Worm (Caenorhabditis elegans) whole organism, L4/young adult: ENCODE data around the gene Y54F10BM.22.

Experiments
- W03F9.2 ChIP-seq: fragments of 150-350 bp; optimal IDR thresholded peaks from 2 replicates; lab custom pipeline; 2014; ENCODE audit warnings: missing biosample characterization, missing genetic modification characterization
- dao-5 ChIP-seq: sonication (generic microtip); optimal IDR thresholded peaks from 2 replicates; lab custom pipeline; 2016; ENCODE audit warnings: missing genotype, missing genetic modification characterization, moderate library complexity, missing compliant biosample characterization
- him-1 ChIP-seq: sonication (generic microtip); optimal IDR thresholded peaks from 2 replicates; lab custom pipeline; 2016; ENCODE audit warnings: missing genotype, missing genetic modification reagents, missing genetic modification characterization, missing compliant biosample characterization

Y54F10BM.22 gene

DNA sequence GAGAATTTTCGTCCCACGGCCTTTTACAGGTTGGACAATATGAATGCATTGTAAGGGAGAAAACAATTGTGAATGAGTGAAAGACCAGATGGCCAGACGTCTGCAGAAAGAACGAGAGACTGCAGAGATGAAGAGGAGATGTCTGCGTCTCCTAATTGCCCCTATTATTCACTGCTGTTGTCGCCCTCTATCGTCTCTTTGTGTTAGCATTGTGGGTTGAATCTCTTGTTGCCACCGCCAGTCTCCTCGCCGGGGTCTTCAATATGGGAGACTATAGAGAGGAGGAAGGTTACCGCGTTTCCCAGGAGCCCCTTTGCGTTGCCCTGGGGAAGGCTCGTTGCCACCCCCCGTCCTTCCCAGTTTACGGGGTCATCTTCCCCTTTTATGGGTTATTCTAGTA lies 24.2 kb downstream of the Y54F10BM.22 start, which contains the start of gene Y54F10BM.9:
TSS of gene Y54F10BM.9 (minus strand) at position 61 of the 400 bp plus-strand sequence.
- TF ChIP-seq W03F9.2 (tag; lab: Kevin White, UChicago) (no peak), him-1 (no peak), dao-5 (no peak)

DNA sequence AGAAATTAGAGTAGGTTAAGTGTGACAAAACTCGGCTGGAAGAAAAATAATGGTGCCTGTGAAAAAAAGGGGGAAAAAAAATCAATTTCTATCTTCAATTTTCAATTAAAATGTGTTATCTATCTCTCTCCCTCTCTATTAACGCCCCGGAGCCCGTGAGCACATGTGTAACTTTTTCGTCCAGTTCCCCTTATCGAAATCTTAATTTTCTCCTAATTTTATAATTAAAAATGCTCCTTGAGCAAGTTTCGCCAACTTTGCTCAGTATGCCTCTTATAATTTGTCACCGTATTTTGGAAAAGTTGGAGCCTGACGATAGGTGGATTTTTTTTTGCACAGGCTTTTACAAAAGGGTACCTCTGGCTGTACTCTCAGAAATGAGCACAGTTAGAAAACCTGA lies 27.3 kb downstream of the Y54F10BM.22 start, which contains the start of the genes fbxa-1 and Y54F10BM.20:
TSS of gene fbxa-1 (minus strand) at position 101 of the 400 bp plus-strand sequence.
TSS of gene Y54F10BM.20 (plus strand) at position 231 of the 400 bp plus-strand sequence.
- TF ChIP-seq W03F9.2 (tag; lab: Kevin White, UChicago) (no peak), dao-5 (no peak), him-1 (no peak)

DNA sequence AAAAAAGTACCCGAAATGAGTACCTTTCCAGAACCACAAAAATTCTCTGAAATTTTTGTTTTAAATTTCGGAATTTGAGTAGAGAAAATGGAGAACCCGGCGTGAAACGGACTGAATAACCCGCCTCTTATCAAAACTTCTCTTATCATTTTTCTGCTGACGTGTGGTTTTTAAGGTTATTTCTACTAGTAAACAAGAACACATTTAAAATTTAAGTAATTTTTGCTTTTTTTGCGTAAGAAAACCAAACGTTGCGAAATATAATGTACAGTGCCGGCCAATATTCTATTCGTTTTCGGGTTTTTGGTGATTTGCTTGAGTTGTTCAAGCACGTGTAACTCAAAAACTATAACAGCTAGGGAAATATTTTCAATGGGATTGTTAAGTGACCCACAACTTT lies 30.3 kb downstream of the Y54F10BM.22 start:
- TF ChIP-seq him-1 (no peak), dao-5 (no peak), W03F9.2 (tag; lab: Kevin White, UChicago) (no peak)

DNA sequence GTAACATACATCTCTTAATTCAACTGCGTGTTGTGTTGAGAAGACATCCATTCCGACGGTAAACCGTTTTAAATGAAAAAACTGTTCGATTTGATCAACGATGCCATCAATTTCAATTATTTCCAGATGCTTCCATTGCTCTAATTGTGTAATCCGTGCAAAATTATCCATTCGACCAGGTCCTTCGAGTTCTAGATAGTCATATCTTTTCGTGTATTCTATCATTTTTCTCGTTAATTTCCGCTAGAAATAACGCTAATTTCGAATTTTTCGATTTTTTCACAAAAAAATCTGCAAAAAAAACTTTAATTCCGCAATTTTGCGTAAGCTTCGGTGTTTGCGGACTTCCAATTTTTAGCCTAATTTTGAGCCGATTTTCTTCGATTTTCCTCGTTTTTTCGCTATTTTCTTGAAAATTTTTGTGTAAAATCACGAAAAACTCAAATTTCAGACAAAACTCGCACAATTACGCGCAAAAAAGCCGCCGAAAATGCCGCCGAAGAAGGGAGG lies 33.3 kb downstream of the Y54F10BM.22 start, which contains the start of the genes fbxa-66 and iffb-1:
TSS of gene fbxa-66 (minus strand) at position 51 of the 510 bp plus-strand sequence.
TSS of gene iffb-1 (plus strand) at position 452 of the 510 bp plus-strand sequence.
- TF ChIP-seq W03F9.2 (tag; lab: Kevin White, UChicago) = no peak
- TF ChIP-seq him-1 = no peak

DNA sequence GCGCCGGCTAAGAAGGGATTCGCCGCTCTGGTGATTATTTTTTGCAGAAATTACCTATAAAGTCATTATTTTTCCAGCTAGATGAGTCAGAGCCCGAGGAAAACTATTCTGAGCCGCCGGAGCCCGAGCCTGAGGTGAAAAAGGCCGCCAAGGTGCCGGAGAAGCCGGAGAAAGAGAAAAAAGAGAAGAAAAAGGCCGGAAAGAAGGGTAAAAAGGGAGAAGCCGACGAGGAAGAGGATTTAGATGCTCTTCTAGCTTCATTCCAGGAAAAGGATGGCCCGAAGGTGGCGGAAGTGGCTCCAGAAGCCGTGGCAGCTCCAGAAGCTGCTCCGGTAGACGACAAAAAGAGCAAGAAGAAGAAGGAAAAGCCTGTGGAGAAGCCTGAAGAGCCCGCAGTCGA lies 34.0 kb downstream of the Y54F10BM.22 start:
- TF ChIP-seq W03F9.2 (tag; lab: Kevin White, UChicago) (no peak), him-1 (no peak), dao-5 (no peak)

DNA sequence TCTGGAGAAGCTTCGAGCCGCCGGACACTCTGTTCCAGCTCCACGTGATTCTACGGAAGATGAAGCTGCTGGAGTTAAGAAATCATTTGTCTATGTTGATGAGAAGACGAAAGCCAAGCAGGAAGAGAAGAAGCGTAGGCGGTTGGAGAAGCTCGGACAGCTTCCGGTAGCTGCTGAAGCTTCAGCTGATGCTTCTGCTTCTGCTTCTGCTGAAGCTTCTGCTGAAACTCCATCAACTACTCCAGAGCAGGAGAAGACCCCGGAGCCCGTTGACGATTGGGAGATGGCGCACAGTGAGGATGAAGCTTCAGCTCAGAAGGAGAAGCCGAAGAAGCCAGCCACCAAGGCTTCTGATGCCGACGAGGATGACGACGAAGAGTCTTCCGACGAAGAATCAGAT lies 35.7 kb downstream of the Y54F10BM.22 start:
- TF ChIP-seq W03F9.2 (tag; lab: Kevin White, UChicago) (no peak), dao-5 (no peak), him-1 (no peak)

DNA sequence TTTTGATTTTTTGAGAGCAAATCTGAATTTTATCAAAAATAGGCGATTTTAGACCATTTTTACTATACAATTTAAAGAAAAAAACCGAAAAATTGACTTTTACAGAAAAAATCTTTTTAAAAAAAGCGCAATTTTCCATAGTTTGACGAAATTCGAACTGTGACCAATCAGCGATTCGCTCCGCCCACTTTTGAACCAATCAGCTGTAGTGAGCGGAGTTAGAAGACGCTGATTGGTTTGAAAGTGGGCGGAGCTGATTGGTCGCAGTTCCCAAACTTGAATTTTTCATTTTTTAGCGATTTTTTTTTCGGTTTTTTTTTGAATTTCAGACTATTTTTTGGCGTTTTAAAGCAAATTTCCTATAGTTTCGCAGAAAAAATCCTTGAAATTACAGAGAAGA lies 44.0 kb downstream of the Y54F10BM.22 start:
- no peak for TF ChIP-seq dao-5
- TF ChIP-seq him-1 = no peak
- no peak for TF ChIP-seq W03F9.2 (tag; lab: Kevin White, UChicago)

DNA sequence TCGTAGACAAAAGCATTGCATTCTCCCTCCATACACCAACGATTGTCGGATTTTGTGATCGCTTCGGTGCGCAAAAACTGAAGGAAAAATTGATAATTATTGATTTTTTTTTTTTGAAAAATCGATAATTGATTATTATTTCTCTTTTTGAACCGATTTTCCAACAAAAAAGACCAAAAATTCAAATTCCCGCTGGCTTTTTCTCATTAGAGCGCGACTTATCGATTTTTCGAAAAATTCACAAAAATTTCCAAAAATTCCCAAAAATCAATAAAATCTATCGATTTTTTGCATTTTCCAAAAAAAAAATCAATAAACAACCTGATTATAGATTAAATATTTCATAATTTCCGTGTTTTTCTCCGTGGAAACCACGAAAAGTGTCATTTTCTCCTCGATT lies 47.9 kb downstream of the Y54F10BM.22 start:
- TF ChIP-seq him-1 (no peak), dao-5 (no peak), W03F9.2 (tag; lab: Kevin White, UChicago) (no peak)

DNA sequence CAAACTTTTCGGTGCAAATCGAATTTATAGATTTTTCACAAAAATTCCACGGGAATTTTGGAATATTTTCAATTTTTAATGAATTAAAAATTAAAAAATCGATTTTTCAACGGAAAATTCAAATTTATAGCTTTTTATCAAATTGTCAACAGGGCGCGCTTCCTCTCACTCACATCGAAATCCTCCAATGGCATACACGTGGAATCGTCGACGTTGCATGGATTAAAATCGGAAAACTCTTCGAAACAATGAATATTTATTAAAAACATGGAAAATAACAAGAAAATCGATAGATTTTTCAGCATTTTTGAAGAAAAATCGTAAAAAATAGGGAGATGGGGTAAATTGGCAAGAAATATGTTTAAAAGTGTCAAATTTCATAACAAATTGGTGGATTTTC lies 48.6 kb downstream of the Y54F10BM.22 start, which contains the start of gene Y54F10BM.12:
TSS of gene Y54F10BM.12 (minus strand) at position 344 of the 400 bp plus-strand sequence.
- TF ChIP-seq W03F9.2 (tag; lab: Kevin White, UChicago) (no peak), him-1 (no peak), dao-5 (no peak)

DNA sequence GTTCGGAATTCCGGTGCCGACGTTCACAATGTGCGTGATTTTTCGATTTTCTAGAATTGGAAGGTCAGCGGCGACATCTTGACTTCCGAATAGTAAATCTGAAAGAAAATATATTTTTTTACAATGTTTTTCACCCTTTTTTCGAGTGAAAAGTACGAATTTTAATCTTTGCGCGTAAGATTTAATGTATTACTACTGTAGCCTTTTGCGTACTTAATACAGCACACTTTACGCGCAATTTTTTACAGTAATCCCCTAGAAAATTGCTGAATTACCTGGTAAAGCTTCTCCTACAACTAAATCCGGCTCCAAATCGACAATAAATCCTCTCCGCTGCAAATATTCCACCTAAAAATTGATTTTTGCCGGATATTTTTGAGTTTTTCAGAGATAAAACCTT lies 49.7 kb downstream of the Y54F10BM.22 start:
- no peak for TF ChIP-seq W03F9.2 (tag; lab: Kevin White, UChicago)
- TF ChIP-seq him-1 = no peak
- TF ChIP-seq dao-5 = no peak

DNA sequence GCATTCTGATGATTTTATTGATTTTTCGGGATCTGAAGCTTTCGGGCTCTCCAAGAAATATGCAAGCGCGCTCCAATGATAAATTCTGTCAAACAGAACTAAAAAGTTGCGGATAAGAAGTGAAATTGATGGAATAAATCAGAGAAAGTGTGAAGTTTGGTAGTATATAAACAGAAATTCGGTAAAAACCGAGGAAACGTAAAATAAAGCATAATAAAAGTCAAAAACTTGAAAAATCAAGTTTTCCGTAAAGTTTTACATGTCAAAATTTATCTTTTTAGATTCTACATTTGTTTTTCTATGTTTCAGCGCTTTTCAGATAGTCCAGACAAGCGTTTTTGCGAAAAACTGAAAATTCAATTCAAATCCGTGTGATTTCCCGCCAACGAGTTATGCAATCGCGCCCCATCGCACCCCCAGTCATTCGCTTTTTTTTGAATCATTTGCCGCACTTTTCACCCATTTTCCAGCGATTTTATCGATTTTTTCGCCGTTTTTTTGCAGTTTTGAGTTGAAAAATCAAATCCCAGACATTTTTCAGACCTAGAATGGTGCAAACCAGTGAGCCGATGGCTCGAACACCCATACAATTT lies 50.4 kb downstream of the Y54F10BM.22 start, which contains the start of the genes Y54F10BM.13 and ppm-1.D:
TSS of gene Y54F10BM.13 (minus strand) at position 51 of the 593 bp plus-strand sequence.
TSS of gene ppm-1.D (plus strand) at position 540 of the 593 bp plus-strand sequence.
- TF ChIP-seq him-1 (no peak), W03F9.2 (tag; lab: Kevin White, UChicago) (no peak), dao-5 (no peak)
